Fruit fly (Drosophila melanogaster) whole organism, wandering third instar larva: ENCODE data around the gene CG42263.

ENCODE experiments used
- Dfd ChIP-seq: fragments of >200 bp; optimal IDR thresholded peaks from 2 replicates; lab custom pipeline; 2017; ENCODE audit warnings: missing biosample characterization, missing genetic modification characterization
- Hr83 ChIP-seq: fragments of 200-300 bp; sonication (Bioruptor generic); optimal IDR thresholded peaks from 2 replicates; lab custom pipeline; 2016; ENCODE audit warnings: missing biosample characterization, mild to moderate bottlenecking, missing genetic modification characterization, moderate library complexity; ENCODE audit not compliant: poor library complexity, severe bottlenecking
- N ChIP-seq: fragments of >200 bp; optimal IDR thresholded peaks from 2 replicates; lab custom pipeline; 2018; ENCODE audit warnings: missing biosample characterization, missing external identifiers, missing genetic modification characterization
- OdsH ChIP-seq: fragments of 200-800 bp; sonication (Bioruptor generic); optimal IDR thresholded peaks from 2 replicates; lab custom pipeline; 2016; ENCODE audit warnings: missing biosample characterization, mild to moderate bottlenecking, missing genetic modification characterization
- Rel ChIP-seq, 2 experiments: fragments of 200-800 bp; sonication (Bioruptor generic) in 1 of 2; optimal IDR thresholded peaks; 2 replicates in 1 of 2; 3 replicates in 1 of 2; lab custom pipeline; 2016 to 2019; ENCODE audit warnings: mild to moderate bottlenecking in 2 of 2, missing biosample characterization in 2 of 2, missing genetic modification characterization in 2 of 2, moderate library complexity in 1 of 2
- Vsx2 ChIP-seq: fragments of 200-300, 225-300 bp; sonication (Bioruptor generic); optimal IDR thresholded peaks from 2 replicates; lab custom pipeline; 2018; ENCODE audit warnings: missing biosample characterization, missing genetic modification characterization; ENCODE audit not compliant: partially characterized antibody
- br ChIP-seq: fragments of 200-800 bp; sonication (Bioruptor generic); optimal IDR thresholded peaks from 2 replicates; lab custom pipeline; 2016; ENCODE audit warnings: missing biosample characterization, missing genetic modification characterization
- fru ChIP-seq: fragments of 200-800 bp; sonication (Bioruptor generic); optimal IDR thresholded peaks from 3 replicates; lab custom pipeline; 2016; ENCODE audit warnings: missing biosample characterization, mild to moderate bottlenecking, missing genetic modification characterization
- lola ChIP-seq: fragments of >200 bp; optimal IDR thresholded peaks from 2 replicates; lab custom pipeline; 2017; ENCODE audit warnings: missing biosample characterization, missing genetic modification characterization
- psq ChIP-seq: fragments of 200-800 bp; sonication (Bioruptor generic); optimal IDR thresholded peaks from 3 replicates; lab custom pipeline; 2017; ENCODE audit warnings: missing biosample characterization, mild to moderate bottlenecking, missing genetic modification characterization, moderate library complexity
- rgr ChIP-seq: fragments of 200-800 bp; sonication (Bioruptor generic); optimal IDR thresholded peaks from 3 replicates; lab custom pipeline; 2016; ENCODE audit warnings: missing biosample characterization, mild to moderate bottlenecking, missing genetic modification characterization
- sv ChIP-seq: fragments of 200-800 bp; sonication (Bioruptor generic); optimal IDR thresholded peaks from 3 replicates; lab custom pipeline; 2016; ENCODE audit warnings: missing biosample characterization, missing genetic modification characterization
- usp ChIP-seq: fragments of >200 bp; optimal IDR thresholded peaks from 2 replicates; lab custom pipeline; 2017; ENCODE audit warnings: missing biosample characterization, missing genetic modification characterization

dm6 chr3L:19907706-19908070, 47.9 kb downstream of the CG42263 start:
- no peak for TF ChIP-seq Hr83
- no peak for TF ChIP-seq usp (GFP tag; lab: Kevin White, UChicago)
- no peak for TF ChIP-seq lola (GFP tag; lab: Kevin White, UChicago)
- no peak for TF ChIP-seq br (GFP tag; lab: Kevin White, UChicago)
- TF ChIP-seq psq (GFP tag; lab: Kevin White, UChicago) = no peak
- TF ChIP-seq Dfd (GFP tag; lab: Kevin White, UChicago) = no peak
- TF ChIP-seq fru (GFP tag; lab: Kevin White, UChicago) = no peak
- no peak for TF ChIP-seq N (GFP tag; lab: Kevin White, UChicago)
- no peak for TF ChIP-seq Vsx2 (GFP tag; lab: Kevin White, UChicago)
- TF ChIP-seq rgr (GFP tag; lab: Kevin White, UChicago) = no peak
- TF ChIP-seq Rel (GFP tag; optimal IDR thresholded peaks at IDR 0.05; lab: Kevin White, UChicago) = no peak
- no peak for TF ChIP-seq Rel (tag; optimal IDR thresholded peaks at IDR 0.05; lab: Kevin White, UChicago)
- TF ChIP-seq sv (GFP tag; lab: Kevin White, UChicago) = no peak
- TF ChIP-seq OdsH = no peak
